Worm (Caenorhabditis elegans) whole organism, L3 larva: ENCODE data around the gene twf-2.

Source experiments
- nhr-12 ChIP-seq: fragments of 150-350 bp; optimal IDR thresholded peaks from 2 replicates; lab custom pipeline; 2014; ENCODE audit warnings: missing biosample characterization, missing genetic modification characterization
- nhr-43 ChIP-seq: sonication (generic microtip); optimal IDR thresholded peaks from 2 replicates; lab custom pipeline; 2016; ENCODE audit warnings: mild to moderate bottlenecking, missing genetic modification characterization, missing compliant biosample characterization; ENCODE audit not compliant: poor library complexity, severe bottlenecking
- snpc-4 ChIP-seq: fragments of 150-350 bp; optimal IDR thresholded peaks from 2 replicates; lab custom pipeline; 2014; ENCODE audit warnings: missing biosample characterization, missing genetic modification characterization
- zag-1 ChIP-seq: fragments of 150-350 bp; optimal IDR thresholded peaks from 2 replicates; lab custom pipeline; 2014; ENCODE audit warnings: missing biosample characterization, missing genetic modification characterization

ce11 chrX:16470758-16471157, 24.8 kb downstream of the twf-2 start, which contains the start of gene F38E9.1:
- no peak for TF ChIP-seq nhr-12
- no peak for TF ChIP-seq snpc-4 (tag; lab: Kevin White, UChicago)
- no peak for TF ChIP-seq nhr-43 (tag; lab: Kevin White, UChicago)
- TF ChIP-seq zag-1 (tag; lab: Kevin White, UChicago), result no peak
